Fruit fly (Drosophila melanogaster): ENCODE measurements around the gene hid.

The hid gene

dm6 chr3L:18224612-18225409 is 39.4 kb upstream of the hid start (continued):
- TF ChIP-seq CG14667 (GFP tag; IDR thresholded peaks at IDR 0.05) (no peak), yki (optimal IDR thresholded peaks at IDR 0.05) (peak; percentile 1), MBD-R2 (GFP tag; IDR thresholded peaks at IDR 0.05) (no peak), D19A (tag; optimal IDR thresholded peaks at IDR 0.05) (peak; percentile 12), CG7928 (GFP tag; optimal IDR thresholded peaks at IDR 0.05) (no peak), CG9727 (GFP tag; optimal IDR thresholded peaks at IDR 0.05) (peak; percentile 83), fd102C (GFP tag; optimal IDR thresholded peaks at IDR 0.05) (no peak), CG2199 (GFP tag; IDR thresholded peaks at IDR 0.05) (peak; percentile 95), dmrt11E (tag; optimal IDR thresholded peaks at IDR 0.05) (peak; percentile 89), CG7839 (tag; optimal IDR thresholded peaks at IDR 0.05) (peak; percentile 27), jing (GFP tag; optimal IDR thresholded peaks at IDR 0.05) (no peak), run (tag; optimal IDR thresholded peaks at IDR 0.05) (no peak), tin (GFP tag; optimal IDR thresholded peaks at IDR 0.05) (no peak), CoRest (tag; optimal IDR thresholded peaks at IDR 0.05) (peak; percentile 33), B-H2 (GFP tag; optimal IDR thresholded peaks at IDR 0.05) (no peak), CG17328 (GFP tag; IDR thresholded peaks at IDR 0.05) (no peak; the same call in 1 of the 2 replicates), Atf6 (GFP tag; IDR thresholded peaks at IDR 0.05) (no peak), zfh1 (GFP tag; IDR thresholded peaks at IDR 0.05) (0 out of 3 replicates have a peak, but pooled peaks have one; percentile 31), dan (GFP tag; IDR thresholded peaks at IDR 0.05) (no peak), pan (optimal IDR thresholded peaks at IDR 0.05) (peak in 1 of 2 experiments; percentile 82), pan (GFP tag; optimal IDR thresholded peaks at IDR 0.05 in 1 of 2, IDR thresholded peaks at IDR 0.05 in 1 of 2) (no peak), CG15269 (tag; optimal IDR thresholded peaks at IDR 0.05) (no peak), Hsf (GFP tag; optimal IDR thresholded peaks at IDR 0.05) (no peak), seq (GFP tag; IDR thresholded peaks at IDR 0.05) (no peak), CG2116 (GFP tag; optimal IDR thresholded peaks at IDR 0.05) (no peak), CG3163 (GFP tag; optimal IDR thresholded peaks at IDR 0.05) (no peak), CG4730 (GFP tag; IDR thresholded peaks at IDR 0.05) (no peak), gem (tag; optimal IDR thresholded peaks at IDR 0.05) (peak; percentile 45), ken (GFP tag; IDR thresholded peaks at IDR 0.05) (no peak), CG6765 (GFP tag; optimal IDR thresholded peaks at IDR 0.05) (no peak), D (optimal IDR thresholded peaks at IDR 0.05) (peak; percentile 51), D (GFP tag; optimal IDR thresholded peaks at IDR 0.05) (peak; percentile 13)

dm6 chr3L:18223437-18223836 is 38.0 kb upstream of the hid start:
- TF ChIP-seq CG9932 (GFP tag; IDR thresholded peaks at IDR 0.05) (no peak), Fer3 (tag; optimal IDR thresholded peaks at IDR 0.05) (no peak), klu (GFP tag; IDR thresholded peaks at IDR 0.05) (no peak), Eip74EF (GFP tag; optimal IDR thresholded peaks at IDR 0.05) (no peak), pb (GFP tag; optimal IDR thresholded peaks at IDR 0.05) (no peak), CG10431 (GFP tag; optimal IDR thresholded peaks at IDR 0.05) (no peak), tx (GFP tag; optimal IDR thresholded peaks at IDR 0.05) (no peak), CG7839 (tag; optimal IDR thresholded peaks at IDR 0.05) (peak; percentile 43), Fer2 (tag; optimal IDR thresholded peaks at IDR 0.05) (no peak), Mes4 (GFP tag; optimal IDR thresholded peaks at IDR 0.05) (no peak), sens-2 (GFP tag; IDR thresholded peaks at IDR 0.05) (no peak), Sox102F (GFP tag; optimal IDR thresholded peaks at IDR 0.05) (peak; percentile 56), sr (GFP tag; IDR thresholded peaks at IDR 0.05) (no peak), CG9437 (GFP tag; optimal IDR thresholded peaks at IDR 0.05) (no peak), CG13624 (GFP tag; optimal IDR thresholded peaks at IDR 0.05) (no peak), zen (tag; optimal IDR thresholded peaks at IDR 0.05) (peak; percentile 68), crol (GFP tag; IDR thresholded peaks at IDR 0.05) (no peak), disco-r (GFP tag; optimal IDR thresholded peaks at IDR 0.05) (no peak), crc (GFP tag; optimal IDR thresholded peaks at IDR 0.05) (no peak), lov (optimal IDR thresholded peaks at IDR 0.05) (no peak), lov (GFP tag; IDR thresholded peaks at IDR 0.05) (no peak), CG3995 (GFP tag; optimal IDR thresholded peaks at IDR 0.05) (no peak)

Data from whole organism, embryonic.